Fruit fly (Drosophila melanogaster) whole organism, embryonic: ENCODE measurements around the gene CCHa1.

Experiments used
- Adf1 ChIP-seq: fragments of 200-800 bp; sonication (Bioruptor generic); IDR thresholded peaks from 2 replicates; pipeline ENCODE4 v1.3.6; 2022; ENCODE audit warnings: missing biosample characterization, missing genetic modification characterization
- B-H1 ChIP-seq: fragments of 200-800 bp; sonication (Bioruptor generic); IDR thresholded peaks from 3 replicates; pipeline ENCODE4 v1.3.6; 2022; ENCODE audit warnings: missing biosample characterization, missing genetic modification characterization
- CG10147 ChIP-seq: fragments of 200-800 bp; sonication (Bioruptor generic); optimal IDR thresholded peaks from 2 replicates; lab custom pipeline; 2019; ENCODE audit warnings: missing biosample characterization, mild to moderate bottlenecking, missing genetic modification characterization, moderate library complexity
- CG11560 ChIP-seq: fragments of 200-800 bp; sonication (Bioruptor generic); IDR thresholded peaks from 3 replicates; pipeline ENCODE4 v1.3.6; 2022; ENCODE audit warnings: missing biosample characterization, missing genetic modification characterization
- CG12219 ChIP-seq: fragments of 200-800 bp; sonication (Bioruptor generic); optimal IDR thresholded peaks from 3 replicates; lab custom pipeline; 2018; ENCODE audit warnings: missing biosample characterization, mild to moderate bottlenecking, missing genetic modification characterization
- CG12942 ChIP-seq: fragments of 200-800 bp; sonication (Bioruptor generic); optimal IDR thresholded peaks from 3 replicates; lab custom pipeline; 2016; ENCODE audit warnings: missing biosample characterization, missing genetic modification characterization
- CG13123 ChIP-seq: fragments of 200-800 bp; sonication (Bioruptor generic); optimal IDR thresholded peaks from 2 replicates; lab custom pipeline; 2016; ENCODE audit warnings: missing biosample characterization, missing genetic modification characterization
- CG14667 ChIP-seq: fragments of 200-800 bp; sonication (Bioruptor generic); IDR thresholded peaks from 2 replicates; pipeline ENCODE4 v1.3.6; 2022; ENCODE audit warnings: missing biosample characterization, missing genetic modification characterization
- CG15073 ChIP-seq: fragments of 200-800 bp; sonication (Bioruptor generic); optimal IDR thresholded peaks from 2 replicates; lab custom pipeline; 2016; ENCODE audit warnings: missing biosample characterization, missing genetic modification characterization
- CG15514 ChIP-seq: fragments of 200-800 bp; sonication (Bioruptor generic); optimal IDR thresholded peaks from 3 replicates; lab custom pipeline; 2017; ENCODE audit warnings: missing biosample characterization, missing genetic modification characterization, mild to moderate bottlenecking, moderate library complexity, missing genetic modification reagents
- CG17186 ChIP-seq: fragments of 200-800 bp; sonication (Bioruptor generic); optimal IDR thresholded peaks from 3 replicates; lab custom pipeline; 2017; ENCODE audit warnings: missing biosample characterization, missing genetic modification reagents, missing genetic modification characterization
- CG17328 ChIP-seq: fragments of 200-800 bp; sonication (Bioruptor generic); IDR thresholded peaks from 2 replicates; pipeline ENCODE4 v1.3.6; 2022; ENCODE audit warnings: missing biosample characterization, missing genetic modification characterization
- CG17361 ChIP-seq: fragments of 200-800 bp; sonication (Bioruptor generic); IDR thresholded peaks from 3 replicates; pipeline ENCODE4 v1.3.6; 2022; ENCODE audit warnings: missing biosample characterization, missing genetic modification characterization
- CG2199 ChIP-seq: fragments of 200-800 bp; sonication (Bioruptor generic); IDR thresholded peaks from 3 replicates; pipeline ENCODE4 v1.3.6; 2022; ENCODE audit warnings: missing biosample characterization, missing genetic modification characterization
- CG2678 ChIP-seq: fragments of 200-800 bp; sonication (Bioruptor generic); optimal IDR thresholded peaks from 3 replicates; lab custom pipeline; 2019; ENCODE audit warnings: missing biosample characterization, mild to moderate bottlenecking, missing genetic modification characterization, moderate library complexity
- CG31365 ChIP-seq: fragments of 200-800 bp; sonication (Bioruptor generic); optimal IDR thresholded peaks from 2 replicates; lab custom pipeline; 2018; ENCODE audit warnings: missing biosample characterization, mild to moderate bottlenecking, missing genetic modification characterization
- CG31388 ChIP-seq: fragments of 200-800 bp; sonication (Bioruptor generic); optimal IDR thresholded peaks from 2 replicates; lab custom pipeline; 2016; ENCODE audit warnings: missing biosample characterization, missing genetic modification characterization
- CG34224 ChIP-seq: fragments of 200-800 bp; sonication (Bioruptor generic); IDR thresholded peaks from 3 replicates; pipeline ENCODE4 v1.3.6; 2022; ENCODE audit warnings: missing biosample characterization, missing genetic modification characterization; ENCODE audit not compliant: partially characterized antibody
- CG3847 ChIP-seq: fragments of 200-800 bp; sonication (Bioruptor generic); IDR thresholded peaks from 2 replicates; pipeline ENCODE4 v1.3.6; 2022; ENCODE audit warnings: missing biosample characterization, missing genetic modification characterization
- CG6791 ChIP-seq: fragments of 200-800 bp; sonication (Bioruptor generic); IDR thresholded peaks from 3 replicates; pipeline ENCODE4 v1.3.6; 2022; ENCODE audit warnings: missing biosample characterization, missing genetic modification characterization; ENCODE audit not compliant: partially characterized antibody
- Dfd ChIP-seq, 2 experiments: fragments of >200 bp; optimal IDR thresholded peaks; 2 replicates each; lab custom pipeline; 2017; ENCODE audit warnings: missing biosample characterization in 2 of 2, missing genetic modification characterization in 2 of 2
- Dll ChIP-seq: fragments of 200-800 bp; sonication (Bioruptor generic); IDR thresholded peaks from 4 replicates; pipeline ENCODE4 v1.3.6; 2022; ENCODE audit warnings: missing biosample characterization, missing genetic modification characterization; ENCODE audit not compliant: partially characterized antibody
- Doc2 ChIP-seq: fragments of 200-800 bp; sonication (Bioruptor generic); IDR thresholded peaks from 2 replicates; pipeline ENCODE4 v1.3.6; 2022; ENCODE audit warnings: missing biosample characterization, missing genetic modification characterization
- Ets65A ChIP-seq: fragments of 200-800 bp; sonication (Bioruptor generic); peaks from one replicate; lab custom pipeline; 2016; ENCODE audit warnings: missing biosample characterization, missing genetic modification characterization
- HHEX ChIP-seq: fragments of 200-800 bp; sonication (Bioruptor generic); optimal IDR thresholded peaks from 3 replicates; lab custom pipeline; 2017; ENCODE audit warnings: missing biosample characterization, mild to moderate bottlenecking, missing genetic modification characterization, missing genetic modification reagents
- HLH3B ChIP-seq: fragments of 200-800 bp; sonication (Bioruptor generic); IDR thresholded peaks from 2 replicates; pipeline ENCODE4 v1.3.6; 2022; ENCODE audit warnings: missing biosample characterization, missing genetic modification characterization
- HmgZ ChIP-seq: fragments of 200-800 bp; sonication (Bioruptor generic); optimal IDR thresholded peaks from 2 replicates; lab custom pipeline; 2018; ENCODE audit warnings: missing biosample characterization, mild to moderate bottlenecking, missing genetic modification characterization
- Kr ChIP-seq: fragments of 200-800 bp; sonication (Bioruptor generic); optimal IDR thresholded peaks from 2 replicates; lab custom pipeline; 2017; ENCODE audit warnings: missing biosample characterization, mild to moderate bottlenecking, missing genetic modification characterization
- Myb ChIP-seq: fragments of 200-800 bp; sonication (Bioruptor generic); optimal IDR thresholded peaks from 2 replicates; lab custom pipeline; 2016; ENCODE audit warnings: missing biosample characterization, missing genetic modification characterization
- NC2β ChIP-seq: fragments of 200-800 bp; sonication (Bioruptor generic); optimal IDR thresholded peaks from 2 replicates; lab custom pipeline; 2016; ENCODE audit warnings: missing biosample characterization, missing genetic modification characterization
- Optix ChIP-seq: fragments of 200-800 bp; sonication (Bioruptor generic); IDR thresholded peaks from 3 replicates; pipeline ENCODE4 v1.3.6; 2022; ENCODE audit warnings: missing biosample characterization, missing genetic modification characterization
- PHDP ChIP-seq: fragments of 200-800 bp; sonication (Bioruptor generic); optimal IDR thresholded peaks from 3 replicates; lab custom pipeline; 2018; ENCODE audit warnings: missing biosample characterization, mild to moderate bottlenecking, missing genetic modification characterization, moderate library complexity
- Poxn ChIP-seq: fragments of 200-800 bp; sonication (Bioruptor generic); IDR thresholded peaks from 2 replicates; pipeline ENCODE4 v1.3.6; 2022; ENCODE audit warnings: missing biosample characterization, missing genetic modification characterization
- Ptx1 ChIP-seq: fragments of 200-800 bp; sonication (Bioruptor generic); IDR thresholded peaks from 2 replicates; pipeline ENCODE4 v1.3.6; 2022; ENCODE audit warnings: missing biosample characterization, missing genetic modification characterization
- Rx ChIP-seq: fragments of 200-800 bp; sonication (Bioruptor generic); IDR thresholded peaks from 2 replicates; pipeline ENCODE4 v1.3.6; 2022; ENCODE audit warnings: missing biosample characterization, missing genetic modification characterization
- dimm ChIP-seq: fragments of 200-800 bp; sonication (Bioruptor generic); IDR thresholded peaks from 2 replicates; pipeline ENCODE4 v1.3.6; 2022; ENCODE audit warnings: missing biosample characterization, missing genetic modification characterization
- dysf ChIP-seq: fragments of 200-800 bp; sonication (Bioruptor generic); IDR thresholded peaks from 3 replicates; pipeline ENCODE4 v1.3.6; 2022; ENCODE audit warnings: missing biosample characterization, missing genetic modification characterization
- ems ChIP-seq: fragments of 200-800 bp; sonication (Bioruptor generic); optimal IDR thresholded peaks from 3 replicates; lab custom pipeline; 2016; ENCODE audit warnings: missing biosample characterization, missing genetic modification characterization
- fd102C ChIP-seq: fragments of 200-800 bp; sonication (Bioruptor generic); optimal IDR thresholded peaks from 2 replicates; lab custom pipeline; 2018; ENCODE audit warnings: missing biosample characterization, mild to moderate bottlenecking, missing genetic modification characterization, moderate library complexity
- ham ChIP-seq: fragments of 200-800 bp; sonication (Bioruptor generic); IDR thresholded peaks from 2 replicates; pipeline ENCODE4 v1.3.6; 2022; ENCODE audit warnings: missing biosample characterization, missing genetic modification characterization
- hb ChIP-seq: fragments of 200-800 bp; sonication (Bioruptor generic); IDR thresholded peaks from 3 replicates; pipeline ENCODE4 v1.3.6; 2022; ENCODE audit warnings: missing biosample characterization, missing genetic modification characterization; ENCODE audit not compliant: partially characterized antibody
- jing ChIP-seq: fragments of 200-800 bp; sonication (Bioruptor generic); optimal IDR thresholded peaks from 2 replicates; lab custom pipeline; 2018; ENCODE audit warnings: missing biosample characterization, mild to moderate bottlenecking, missing genetic modification characterization
- sqz ChIP-seq: fragments of 200-800 bp; sonication (Bioruptor generic); optimal IDR thresholded peaks from 3 replicates; lab custom pipeline; 2018; ENCODE audit warnings: missing biosample characterization, mild to moderate bottlenecking, missing genetic modification characterization
- stwl ChIP-seq: fragments of 200-800 bp; sonication (Bioruptor generic); optimal IDR thresholded peaks from 3 replicates; lab custom pipeline; 2018; ENCODE audit warnings: missing biosample characterization, mild to moderate bottlenecking, missing genetic modification characterization, moderate library complexity
- tgo ChIP-seq: fragments of 200-800 bp; sonication (Bioruptor generic); IDR thresholded peaks from 3 replicates; pipeline ENCODE4 v1.3.6; 2022; ENCODE audit warnings: missing biosample characterization, missing genetic modification characterization
- tio ChIP-seq: fragments of 200-800 bp; sonication (Bioruptor generic); optimal IDR thresholded peaks from 2 replicates; lab custom pipeline; 2017; ENCODE audit warnings: missing biosample characterization, missing genetic modification characterization, inconsistent platforms
- unpg ChIP-seq: fragments of 200-800 bp; sonication (Bioruptor generic); optimal IDR thresholded peaks from 3 replicates; lab custom pipeline; 2018; ENCODE audit warnings: missing biosample characterization, mild to moderate bottlenecking, missing genetic modification characterization, moderate library complexity
- vnd ChIP-seq: fragments of 200-800 bp; sonication (Bioruptor generic); IDR thresholded peaks from 3 replicates; pipeline ENCODE4 v1.3.6; 2022; ENCODE audit warnings: missing biosample characterization, missing genetic modification characterization; ENCODE audit not compliant: partially characterized antibody
- wor ChIP-seq: fragments of 200-800 bp; sonication (Bioruptor generic); IDR thresholded peaks from 2 replicates; pipeline ENCODE4 v1.3.6; 2022; ENCODE audit warnings: missing biosample characterization, missing genetic modification characterization
- z ChIP-seq: fragments of 200-800 bp; sonication (Bioruptor generic); IDR thresholded peaks from 3 replicates; pipeline ENCODE4 v1.3.6; 2022; ENCODE audit warnings: missing biosample characterization, missing genetic modification characterization

CCHa1 gene

dm6 chr3R:14088887-14089567 is 7.6 kb downstream of the CCHa1 start, which contains the start of gene Npc2b (continued):
- TF ChIP-seq hb (GFP tag; lab: Robert Waterston, UW) = no peak
- no peak for TF ChIP-seq CG34224
- no peak for TF ChIP-seq Poxn (GFP tag; lab: Robert Waterston, UW)
- peak; percentile 83 for TF ChIP-seq CG2199
- peak; percentile 29 for TF ChIP-seq Myb (GFP tag; lab: Kevin White, UChicago)
- TF ChIP-seq CG15073 (GFP tag; lab: Kevin White, UChicago) = no peak
- TF ChIP-seq dimm (GFP tag; lab: Robert Waterston, UW) = no peak
- no peak for TF ChIP-seq vnd
- TF ChIP-seq CG17328 (GFP tag; lab: Robert Waterston, UW) = peak; percentile 40
- TF ChIP-seq Doc2 (GFP tag; lab: Robert Waterston, UW) = no peak
- TF ChIP-seq CG15514 = peak; percentile 95
- peak; percentile 56 for TF ChIP-seq dysf (GFP tag; lab: Robert Waterston, UW)
- TF ChIP-seq z (GFP tag; lab: Robert Waterston, UW) = no peak
- peak; percentile 44; the same call in 1 of the 2 replicates for TF ChIP-seq Ptx1 (GFP tag; lab: Robert Waterston, UW)
- TF ChIP-seq CG2678 (tag; lab: Kevin White, UChicago) = peak; percentile 32
- TF ChIP-seq CG13123 (GFP tag; lab: Kevin White, UChicago) = no peak
- TF ChIP-seq CG10147 (GFP tag; lab: Kevin White, UChicago) = no peak
- TF ChIP-seq sqz (GFP tag; lab: Kevin White, UChicago) = no peak
- peak; percentile 7; the same call in 1 of the 2 replicates for TF ChIP-seq Adf1 (GFP tag; lab: Robert Waterston, UW)
- TF ChIP-seq Optix (GFP tag; lab: Robert Waterston, UW) = no peak
- TF ChIP-seq CG31365 (tag; lab: Kevin White, UChicago) = no peak
- peak; percentile 85 for TF ChIP-seq stwl
- peak; percentile 49; the same call in 1 of the 2 replicates for TF ChIP-seq CG3847 (GFP tag; lab: Robert Waterston, UW)
- peak; percentile 31 for TF ChIP-seq fd102C
- TF ChIP-seq CG11560 = no peak
- no peak for TF ChIP-seq Kr
- no peak for TF ChIP-seq CG12219
- TF ChIP-seq Dfd (GFP tag; optimal IDR thresholded peaks at IDR 0.05; lab: Kevin White, UChicago) = no peak
- peak; percentile 45; the same call in 2 of the 3 replicates for TF ChIP-seq tgo (GFP tag; lab: Robert Waterston, UW)
- TF ChIP-seq PHDP = peak; percentile 65
- TF ChIP-seq B-H1 (GFP tag; lab: Robert Waterston, UW) = no peak; the same call in 2 of the 3 replicates
- peak; percentile 94 for TF ChIP-seq Ets65A (GFP tag; lab: Kevin White, UChicago)
- TF ChIP-seq tio = peak; percentile 35
- TF ChIP-seq wor (GFP tag; lab: Robert Waterston, UW) = no peak
- no peak for TF ChIP-seq ham (GFP tag; lab: Robert Waterston, UW)
- TF ChIP-seq HHEX (GFP tag; lab: Kevin White, UChicago) = peak; percentile 17
- TF ChIP-seq Rx (GFP tag; lab: Robert Waterston, UW) = no peak
- TF ChIP-seq CG6791 = peak; percentile 53; the same call in 1 of the 3 replicates
- no peak for TF ChIP-seq CG17186 (GFP tag; lab: Kevin White, UChicago)
- TF ChIP-seq HmgZ (tag; lab: Kevin White, UChicago) = peak; percentile 79
- peak; percentile 58 for TF ChIP-seq unpg (GFP tag; lab: Kevin White, UChicago)
- peak; percentile 45 for TF ChIP-seq ems (GFP tag; lab: Kevin White, UChicago)
- no peak for TF ChIP-seq Dll (GFP tag; lab: Robert Waterston, UW)
- no peak for TF ChIP-seq jing (GFP tag; lab: Kevin White, UChicago)
- TF ChIP-seq CG12942 (GFP tag; lab: Kevin White, UChicago) = peak; percentile 30
- peak; percentile 46 for TF ChIP-seq NC2β (GFP tag; lab: Kevin White, UChicago)
- 0 out of 2 replicates have a peak, but pooled peaks have one; percentile 34 for TF ChIP-seq HLH3B (GFP tag; lab: Robert Waterston, UW)
- peak; percentile 36; the same call in 1 of the 3 replicates for TF ChIP-seq CG17361 (GFP tag; lab: Robert Waterston, UW)
- TF ChIP-seq CG14667 (GFP tag; lab: Robert Waterston, UW) = peak; percentile 26; the same call in 1 of the 2 replicates
- peak; percentile 18 for TF ChIP-seq CG31388 (GFP tag; lab: Kevin White, UChicago)
